Fruit fly (Drosophila melanogaster): Measurements from ENCODE around the gene CG3823.

Gene CG3823

dm6 chrX:6303675-6304074, at the start of gene CG3823:
Gene CG3823, plus strand, starts transcription at chrX:6303975.
- TF ChIP-seq noc (tag; optimal IDR thresholded peaks at IDR 0.05) = no peak

DNA sequence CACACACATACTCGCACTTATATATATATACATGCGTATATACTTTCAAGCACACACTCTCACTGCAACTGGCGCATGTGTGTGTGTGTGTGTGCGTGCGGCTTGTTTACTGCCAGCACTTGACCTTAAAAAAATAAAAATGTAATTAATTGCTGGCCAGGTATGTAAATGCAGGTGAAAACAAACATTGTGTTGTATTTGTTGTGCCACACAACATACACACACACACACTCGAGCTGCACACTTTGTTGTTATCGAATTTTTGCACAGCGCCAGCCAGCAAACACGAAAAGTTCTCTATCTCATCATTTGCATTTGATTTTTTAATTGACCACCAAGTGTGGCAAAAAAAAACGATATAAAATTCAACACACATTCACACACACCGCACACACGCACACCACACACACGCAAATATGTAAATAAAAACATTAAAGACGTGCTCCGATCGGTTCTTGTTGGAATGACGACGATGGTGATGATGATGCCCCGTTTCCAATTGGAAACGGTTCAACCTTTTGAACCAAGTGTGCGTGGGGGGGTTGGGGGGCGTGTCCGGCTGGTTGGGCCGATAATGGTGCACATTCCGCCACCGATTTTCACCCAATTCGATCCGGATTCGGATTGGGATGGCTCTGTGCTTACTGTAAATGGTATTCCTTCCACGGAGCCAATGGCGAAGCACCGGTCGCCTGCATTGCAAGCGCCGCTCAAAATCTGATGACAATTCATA, 49.0 kb upstream of the CG3823 start:
- TF ChIP-seq noc (tag; optimal IDR thresholded peaks at IDR 0.05) = no peak

- TF ChIP-seq noc (tag; optimal IDR thresholded peaks at IDR 0.05) = peak; percentile 38
Measured at dm6 chrX:6255414-6255915, 48.3 kb upstream of the CG3823 start, which contains the start of the genes Rbcn-3A and Spx. Gene Rbcn-3A, minus strand, starts transcription at chrX:6255487. Gene Spx, plus strand, starts transcription at chrX:6255822.

dm6 chrX:6259696-6260095, 44.1 kb upstream of the CG3823 start:
- no peak for TF ChIP-seq noc (tag; optimal IDR thresholded peaks at IDR 0.05)

- no peak for TF ChIP-seq noc (tag; optimal IDR thresholded peaks at IDR 0.05)
Measured at dm6 chrX:6260900-6261299, 42.9 kb upstream of the CG3823 start, which contains the start of gene Josd. Gene Josd, plus strand, starts transcription at chrX:6261169.

DNA sequence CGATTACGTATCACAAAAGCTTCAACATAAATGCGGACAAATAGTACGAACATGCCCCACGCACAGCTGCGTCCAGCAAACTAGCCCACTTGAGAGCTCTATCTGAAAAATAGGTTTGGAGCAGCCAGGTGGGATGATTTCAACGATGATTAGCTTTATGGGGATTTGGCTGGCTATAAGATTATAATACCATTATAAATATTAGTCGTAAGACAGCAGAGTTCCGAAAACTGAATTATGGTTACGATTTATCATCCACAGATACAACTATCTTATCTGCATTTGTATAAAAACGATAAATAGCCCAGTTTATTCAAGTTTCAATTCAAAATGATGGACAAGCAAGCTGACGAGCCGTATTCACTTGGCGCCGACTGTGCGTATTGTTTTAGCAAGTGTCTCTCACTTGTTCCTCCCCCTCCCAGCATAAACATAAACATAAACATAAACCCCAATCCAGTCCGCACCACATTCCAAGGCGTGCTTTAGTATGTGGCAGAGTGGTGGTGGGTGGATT, 40.1 kb upstream of the CG3823 start:
- TF ChIP-seq noc (tag; optimal IDR thresholded peaks at IDR 0.05) = peak; percentile 78

DNA sequence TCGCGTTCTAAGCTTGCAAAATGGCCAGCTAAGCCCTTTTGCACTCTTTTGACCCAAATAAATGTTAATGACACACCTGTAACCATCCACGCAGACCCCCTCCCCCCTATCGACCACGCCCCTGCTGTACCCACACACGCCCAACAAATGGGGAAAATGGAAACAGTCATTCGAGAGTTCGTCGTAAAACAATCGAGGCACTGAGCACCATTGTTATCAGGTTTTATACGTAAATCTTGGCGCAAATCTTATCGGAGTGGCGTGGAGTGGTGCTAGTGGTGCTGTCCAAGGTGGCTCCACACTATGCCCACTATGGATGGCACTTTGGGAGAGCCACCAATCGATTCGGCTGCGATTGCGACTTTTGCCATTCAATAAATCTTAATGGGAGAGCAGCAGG, 39.3 kb upstream of the CG3823 start:
- peak; percentile 57 for TF ChIP-seq noc (tag; optimal IDR thresholded peaks at IDR 0.05)

DNA sequence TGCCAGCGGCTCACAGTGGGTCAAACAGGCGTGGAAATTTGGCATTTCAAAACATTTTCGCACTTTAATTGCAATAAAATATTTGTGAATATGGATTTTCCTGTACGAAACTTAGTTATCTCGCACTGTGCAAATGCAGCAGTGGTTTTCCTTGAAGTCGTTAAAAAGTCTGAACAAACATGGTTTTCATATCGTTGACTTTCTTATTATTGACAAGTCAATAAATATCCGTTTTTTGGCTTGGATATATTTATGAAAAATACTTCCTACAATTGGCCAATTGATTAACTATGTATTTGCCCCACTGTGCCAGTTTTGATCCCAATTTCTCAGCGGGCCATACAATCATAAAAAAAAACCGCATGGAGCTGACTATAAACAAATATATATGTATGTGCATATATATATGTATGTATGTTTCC, 38.3 kb upstream of the CG3823 start:
- TF ChIP-seq noc (tag; optimal IDR thresholded peaks at IDR 0.05) = peak; percentile 96

DNA sequence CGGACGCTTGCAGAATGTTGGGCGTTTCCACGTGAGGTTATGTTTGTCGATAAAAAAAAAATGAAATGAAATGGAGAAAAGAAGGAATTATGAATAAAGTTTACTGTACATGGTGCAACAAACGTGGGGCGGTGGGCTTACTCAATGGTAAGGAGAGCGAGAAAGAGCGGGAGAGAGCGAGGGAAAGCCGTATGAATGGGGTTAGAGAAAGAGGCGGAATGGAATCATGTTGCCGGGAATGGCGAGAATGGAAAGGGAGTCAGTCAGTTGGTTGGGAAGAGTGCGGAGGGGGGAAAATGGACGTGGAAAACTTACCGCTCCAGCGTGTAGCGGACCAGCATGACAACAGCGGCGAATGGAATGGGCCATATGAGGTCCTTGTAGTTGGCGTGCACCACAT, 37.7 kb upstream of the CG3823 start:
- TF ChIP-seq noc (tag; optimal IDR thresholded peaks at IDR 0.05) = no peak

dm6 chrX:6267187-6267711, 36.5 kb upstream of the CG3823 start, which contains the start of gene schlank:
Gene schlank, minus strand, starts transcription at chrX:6267228.
- no peak for TF ChIP-seq noc (tag; optimal IDR thresholded peaks at IDR 0.05)

DNA sequence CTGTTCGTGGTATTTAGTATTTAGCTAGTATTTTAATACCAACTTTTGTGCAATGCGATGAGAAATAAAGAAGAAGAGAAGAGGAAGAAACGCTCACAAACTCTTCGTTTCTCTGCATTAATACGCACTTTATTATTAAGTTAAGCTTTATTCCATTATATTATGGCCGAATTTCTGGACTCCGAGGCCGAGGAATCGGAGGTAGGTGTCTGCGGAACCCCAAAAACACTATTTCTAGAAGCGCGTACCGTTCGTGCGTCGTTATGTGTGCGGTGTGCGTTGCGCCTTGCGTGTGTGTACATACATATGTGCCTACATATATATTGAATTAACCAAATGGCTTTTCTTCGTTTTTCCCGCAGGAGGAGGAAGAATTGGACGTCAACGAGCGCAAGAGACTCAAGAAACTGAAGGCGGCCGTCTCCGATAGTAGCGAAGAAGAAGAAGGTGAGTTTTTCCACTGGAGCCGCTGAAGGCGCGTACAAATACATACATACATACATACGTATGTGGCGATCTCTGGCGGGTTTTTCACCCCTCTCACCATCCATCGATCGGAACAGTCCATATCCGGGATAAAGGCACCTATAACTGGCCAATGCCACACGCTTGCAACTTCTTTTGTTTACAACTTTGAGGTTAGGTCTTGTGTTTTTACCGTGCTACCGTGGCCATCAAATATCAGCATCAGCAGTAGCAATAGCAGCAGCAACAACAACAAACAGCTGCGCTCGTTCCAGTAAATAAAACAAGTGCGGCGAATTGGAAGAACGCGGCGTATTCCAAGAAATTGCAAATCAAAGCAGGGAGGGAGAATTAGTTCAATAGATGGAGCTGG, 35.8 kb upstream of the CG3823 start, which contains the start of gene Spt6:
Spt6 (plus strand) TSS at position 53 of the 838 bp plus-strand sequence.
- no peak for TF ChIP-seq noc (tag; optimal IDR thresholded peaks at IDR 0.05)

DNA sequence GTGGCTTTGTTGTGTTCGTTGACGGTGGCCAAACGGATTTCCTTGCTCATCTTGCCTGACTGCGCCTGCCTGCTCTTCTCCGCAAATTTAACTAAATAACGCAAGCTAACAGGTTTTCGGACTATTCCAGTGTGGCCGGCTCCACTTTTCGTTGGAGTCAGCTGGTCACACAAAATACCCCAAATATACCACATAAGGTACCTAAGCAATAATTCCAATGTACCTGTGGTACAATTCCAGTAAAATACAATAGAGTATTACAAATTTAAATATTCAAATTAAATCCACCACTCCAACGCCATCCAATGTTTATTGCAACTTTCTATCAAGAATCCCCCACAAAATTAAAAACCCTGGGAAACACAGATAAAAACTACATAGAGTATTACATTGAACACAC, 27.2 kb upstream of the CG3823 start, which contains the start of gene CG3566:
CG3566 (minus strand) TSS at position 135 of the 400 bp plus-strand sequence.
- TF ChIP-seq noc (tag; optimal IDR thresholded peaks at IDR 0.05) = peak; percentile 26

- TF ChIP-seq noc (tag; optimal IDR thresholded peaks at IDR 0.05) = peak; percentile 15
Measured at dm6 chrX:6278879-6279628, 24.7 kb upstream of the CG3823 start.

- TF ChIP-seq noc (tag; optimal IDR thresholded peaks at IDR 0.05) = no peak
Measured at dm6 chrX:6279629-6280073, 24.1 kb upstream of the CG3823 start, which contains the start of gene Ubi-p5E. Gene Ubi-p5E, minus strand, starts transcription at chrX:6279647.

- no peak for TF ChIP-seq noc (tag; optimal IDR thresholded peaks at IDR 0.05)
Measured at dm6 chrX:6283470-6283869, 20.3 kb upstream of the CG3823 start, which contains the start of gene CG11700. Gene CG11700, minus strand, starts transcription at chrX:6283575.
